Worm (Caenorhabditis elegans): ENCODE data around the gene F59E12.3.

DNA sequence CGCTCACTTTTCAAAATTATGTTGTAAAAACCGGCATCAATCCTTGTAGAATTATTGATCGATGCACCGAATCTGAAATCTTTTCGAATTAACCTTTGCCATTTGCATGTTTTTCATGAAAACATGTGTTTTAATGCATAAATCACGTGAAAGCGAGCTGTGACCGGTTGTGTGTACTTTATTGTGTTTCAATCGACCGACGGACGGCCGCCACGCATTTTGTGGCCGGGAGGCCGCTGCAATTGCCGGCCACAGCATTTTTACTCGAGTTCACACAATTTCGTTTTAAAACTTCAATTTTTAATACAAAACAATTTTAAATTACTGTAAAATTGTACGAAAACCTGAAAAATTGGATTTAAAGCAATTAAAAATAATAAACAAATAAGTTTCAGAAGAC lies 50.8 kb downstream of the F59E12.3 start, which contains the start of gene C25H3.11:
- no peak for TF ChIP-seq dao-5 (tag; optimal IDR thresholded peaks at IDR 0.05)
- no peak for TF ChIP-seq him-1 (tag; optimal IDR thresholded peaks at IDR 0.05)
- no peak for TF ChIP-seq W03F9.2 (tag; optimal IDR thresholded peaks at IDR 0.05)

Data from whole organism, L4/young adult.